Worm (Caenorhabditis elegans): Measurements from ENCODE around the gene Y39A1A.24.

Y39A1A.24 gene

ce11 chrIII:10600894-10601293 is 11.5 kb upstream of the Y39A1A.24 start:
- TF ChIP-seq nhr-20 (tag; optimal IDR thresholded peaks at IDR 0.05) (peak; percentile 6), nhr-28 (tag; optimal IDR thresholded peaks at IDR 0.05) (no peak), fos-1 (tag; optimal IDR thresholded peaks at IDR 0.05) (no peak), nhr-47 (tag; optimal IDR thresholded peaks at IDR 0.05) (peak; percentile 58), egl-13 (tag; optimal IDR thresholded peaks at IDR 0.05) (peak; percentile 58), fkh-8 (tag; optimal IDR thresholded peaks at IDR 0.05) (peak; percentile 84), lin-14 (GFP tag; optimal IDR thresholded peaks at IDR 0.05) (peak; percentile 39), pax-3 (tag; optimal IDR thresholded peaks at IDR 0.05) (peak; percentile 74), swsn-7 (tag; optimal IDR thresholded peaks at IDR 0.05) (peak; percentile 20), nhr-71 (tag; optimal IDR thresholded peaks at IDR 0.05) (peak; percentile 53), pqm-1 (tag; optimal IDR thresholded peaks at IDR 0.05) (no peak), sox-4 (tag; optimal IDR thresholded peaks at IDR 0.05) (peak; percentile 4), dsc-1 (tag; optimal IDR thresholded peaks at IDR 0.05) (peak; percentile 95)

ce11 chrIII:10603248-10603647 is 9.2 kb upstream of the Y39A1A.24 start, which contains the start of gene Y39A1A.2:
Gene Y39A1A.2, minus strand, starts transcription at chrIII:10603566.
- no peak for TF ChIP-seq mab-9 (GFP tag; IDR thresholded peaks at IDR 0.05)
- TF ChIP-seq ces-1 (GFP tag; optimal IDR thresholded peaks at IDR 0.05), result no peak
- no peak for TF ChIP-seq xbp-1 (tag; optimal IDR thresholded peaks at IDR 0.05)
- no peak for TF ChIP-seq ceh-88 (GFP tag; IDR thresholded peaks at IDR 0.05)
- no peak for TF ChIP-seq isw-1 (GFP tag; IDR thresholded peaks at IDR 0.05)
- TF ChIP-seq hpl-2 (GFP tag; optimal IDR thresholded peaks at IDR 0.05), result no peak

ce11 chrIII:10604325-10604724 is 8.1 kb upstream of the Y39A1A.24 start:
- TF ChIP-seq pax-3 (tag; optimal IDR thresholded peaks at IDR 0.05) (no peak), swsn-7 (tag; optimal IDR thresholded peaks at IDR 0.05) (peak; percentile 13), ets-5 (GFP tag; IDR thresholded peaks at IDR 0.05) (no peak), fos-1 (tag; optimal IDR thresholded peaks at IDR 0.05) (no peak), nhr-71 (tag; optimal IDR thresholded peaks at IDR 0.05) (peak; percentile 72), zag-1 (tag; optimal IDR thresholded peaks at IDR 0.05) (no peak), unc-62 (GFP tag; optimal IDR thresholded peaks at IDR 0.05) (no peak), nhr-47 (tag; optimal IDR thresholded peaks at IDR 0.05) (peak; percentile 65), lin-35 (GFP tag; optimal IDR thresholded peaks at IDR 0.05) (no peak), mab-9 (GFP tag; IDR thresholded peaks at IDR 0.05) (no peak), mef-2 (tag; optimal IDR thresholded peaks at IDR 0.05) (peak; percentile 24), dsc-1 (tag; optimal IDR thresholded peaks at IDR 0.05) (peak; percentile 51), blmp-1 (tag; optimal IDR thresholded peaks at IDR 0.05) (no peak), efl-1 (optimal IDR thresholded peaks at IDR 0.05) (no peak), efl-1 (GFP tag; optimal IDR thresholded peaks at IDR 0.05 in 1 of 2) (no peak), sup-37 (GFP tag; optimal IDR thresholded peaks at IDR 0.05) (no peak), isw-1 (GFP tag; IDR thresholded peaks at IDR 0.05) (no peak), F16B12.6 (tag; optimal IDR thresholded peaks at IDR 0.05) (peak; percentile 4), ceh-8 (GFP tag; optimal IDR thresholded peaks at IDR 0.05) (no peak), lin-14 (GFP tag; optimal IDR thresholded peaks at IDR 0.05) (peak; percentile 26), nhr-76 (tag; optimal IDR thresholded peaks at IDR 0.05) (no peak), fkh-8 (tag; optimal IDR thresholded peaks at IDR 0.05) (peak; percentile 98), snpc-4 (tag; optimal IDR thresholded peaks at IDR 0.05) (no peak), lin-13 (GFP tag; optimal IDR thresholded peaks at IDR 0.05) (no peak), ama-1 (optimal IDR thresholded peaks at IDR 0.05) (no peak)

ce11 chrIII:10605049-10605448 is 7.4 kb upstream of the Y39A1A.24 start, which contains the start of gene rabx-5:
Gene rabx-5, plus strand, starts transcription at chrIII:10605349.
- TF ChIP-seq unc-98 (GFP tag; IDR thresholded peaks at IDR 0.05), result no peak
- no peak for TF ChIP-seq C16A3.4 (tag; optimal IDR thresholded peaks at IDR 0.05)
- TF ChIP-seq nhr-47 (tag; optimal IDR thresholded peaks at IDR 0.05), result no peak
- no peak for TF ChIP-seq fkh-8 (tag; optimal IDR thresholded peaks at IDR 0.05)
- TF ChIP-seq irx-1 (tag; optimal IDR thresholded peaks at IDR 0.05), result no peak
- no peak for TF ChIP-seq unc-86 (tag; optimal IDR thresholded peaks at IDR 0.05)
